Fruit fly (Drosophila melanogaster): ENCODE measurements around the gene CG15034.

Gene CG15034

dm6 chrX:7317214-7318210, 29.8 kb downstream of the CG15034 start:
- TF ChIP-seq tj (GFP tag; optimal IDR thresholded peaks at IDR 0.05) (peak; percentile 91), pad (GFP tag; optimal IDR thresholded peaks at IDR 0.05) (no peak), CG11617 (GFP tag; optimal IDR thresholded peaks at IDR 0.05) (no peak), kay (GFP tag; ENCODE audit: borderline replicate concordance) (peak; percentile 59)

dm6 chrX:7315925-7316650, 31.2 kb downstream of the CG15034 start:
- no peak for TF ChIP-seq CG12768 (GFP tag; optimal IDR thresholded peaks at IDR 0.05)
- TF ChIP-seq cic (GFP tag; optimal IDR thresholded peaks at IDR 0.05) = peak; percentile 54
- TF ChIP-seq kay (GFP tag; ENCODE audit: borderline replicate concordance) = no peak

- TF ChIP-seq pad (GFP tag; optimal IDR thresholded peaks at IDR 0.05) (no peak), CG7101 (tag; optimal IDR thresholded peaks at IDR 0.05) (no peak), Hr96 (GFP tag; optimal IDR thresholded peaks at IDR 0.05) (no peak), Crg-1 (GFP tag; optimal IDR thresholded peaks at IDR 0.05) (no peak), cic (GFP tag; optimal IDR thresholded peaks at IDR 0.05) (no peak), CG1620 (GFP tag; optimal IDR thresholded peaks at IDR 0.05) (no peak), toe (GFP tag; optimal IDR thresholded peaks at IDR 0.05) (no peak), CG33017 (tag; optimal IDR thresholded peaks at IDR 0.05) (no peak), bab1 (GFP tag; optimal IDR thresholded peaks at IDR 0.05) (no peak), ovo (GFP tag; optimal IDR thresholded peaks at IDR 0.05) (no peak), CG12768 (GFP tag; optimal IDR thresholded peaks at IDR 0.05) (no peak), cnc (optimal IDR thresholded peaks at IDR 0.05) (no peak), CG11617 (GFP tag; optimal IDR thresholded peaks at IDR 0.05) (no peak)
Observed at dm6 chrX:7312406-7312805, 34.9 kb downstream of the CG15034 start.

- TF ChIP-seq CG11617 (GFP tag; optimal IDR thresholded peaks at IDR 0.05) (no peak), pad (GFP tag; optimal IDR thresholded peaks at IDR 0.05) (no peak), kay (GFP tag; ENCODE audit: borderline replicate concordance) (no peak), cnc (optimal IDR thresholded peaks at IDR 0.05) (no peak), CG33017 (tag; optimal IDR thresholded peaks at IDR 0.05) (no peak), Mnt (GFP tag; optimal IDR thresholded peaks at IDR 0.05) (no peak), CG7101 (tag; optimal IDR thresholded peaks at IDR 0.05) (no peak), CG5204 (GFP tag; optimal IDR thresholded peaks at IDR 0.05) (no peak), ovo (GFP tag; optimal IDR thresholded peaks at IDR 0.05) (no peak), Clk (GFP tag; optimal IDR thresholded peaks at IDR 0.05) (no peak), bab1 (GFP tag; optimal IDR thresholded peaks at IDR 0.05) (no peak), CG1620 (GFP tag; optimal IDR thresholded peaks at IDR 0.05) (no peak), tj (GFP tag; optimal IDR thresholded peaks at IDR 0.05) (no peak), toe (GFP tag; optimal IDR thresholded peaks at IDR 0.05) (no peak), cic (GFP tag; optimal IDR thresholded peaks at IDR 0.05) (no peak), CG14711 (tag; optimal IDR thresholded peaks at IDR 0.05) (no peak), Crg-1 (GFP tag; optimal IDR thresholded peaks at IDR 0.05) (no peak), CG7045 (GFP tag; optimal IDR thresholded peaks at IDR 0.05) (no peak), CG12768 (GFP tag; optimal IDR thresholded peaks at IDR 0.05) (no peak), Hr96 (GFP tag; optimal IDR thresholded peaks at IDR 0.05) (no peak)
Observed at dm6 chrX:7308794-7309193, 38.5 kb downstream of the CG15034 start.

dm6 chrX:7307478-7308200, 39.7 kb downstream of the CG15034 start, which contains the start of gene brk:
Gene brk (plus strand): TSS chrX:7307939.
- TF ChIP-seq cnc (optimal IDR thresholded peaks at IDR 0.05) = no peak
- peak; percentile 56 for TF ChIP-seq Clk (GFP tag; optimal IDR thresholded peaks at IDR 0.05)
- peak; percentile 73 for TF ChIP-seq Mnt (GFP tag; optimal IDR thresholded peaks at IDR 0.05)
- TF ChIP-seq tj (GFP tag; optimal IDR thresholded peaks at IDR 0.05) = peak; percentile 81
- TF ChIP-seq pad (GFP tag; optimal IDR thresholded peaks at IDR 0.05) = peak; percentile 24
- peak; percentile 71 for TF ChIP-seq bab1 (GFP tag; optimal IDR thresholded peaks at IDR 0.05)
- TF ChIP-seq cic (GFP tag; optimal IDR thresholded peaks at IDR 0.05) = peak; percentile 77
- no peak for TF ChIP-seq toe (GFP tag; optimal IDR thresholded peaks at IDR 0.05)
- peak; percentile 28 for TF ChIP-seq Hr96 (GFP tag; optimal IDR thresholded peaks at IDR 0.05)
- TF ChIP-seq ovo (GFP tag; optimal IDR thresholded peaks at IDR 0.05) = no peak
